Fruit fly (Drosophila melanogaster) whole organism, embryonic: ENCODE measurements around the gene Tre1.

Source experiments
- Atf3 ChIP-seq: fragments of 200-800 bp; sonication (Bioruptor generic); optimal IDR thresholded peaks from 3 replicates; lab custom pipeline; 2016; ENCODE audit warnings: missing biosample characterization, missing genetic modification characterization
- BEAF-32 ChIP-seq: fragments of 200-800 bp; sonication (Bioruptor generic); optimal IDR thresholded peaks from 3 replicates; lab custom pipeline; 2017; ENCODE audit warnings: missing biosample characterization, missing genetic modification characterization, mild to moderate bottlenecking, moderate library complexity, missing genetic modification reagents
- BtbVII ChIP-seq: fragments of 200-800 bp; sonication (Bioruptor generic); optimal IDR thresholded peaks from 3 replicates; lab custom pipeline; 2017; ENCODE audit warnings: missing biosample characterization, mild to moderate bottlenecking, missing genetic modification characterization
- CG10209 ChIP-seq: fragments of 200-800 bp; sonication (Bioruptor generic); optimal IDR thresholded peaks from 3 replicates; lab custom pipeline; 2017; ENCODE audit warnings: missing biosample characterization, mild to moderate bottlenecking, missing genetic modification characterization, missing genetic modification reagents
- CG10959 ChIP-seq: fragments of 200-800 bp; sonication (Bioruptor generic); IDR thresholded peaks from 2 replicates; pipeline ENCODE4 v1.3.6; 2022; ENCODE audit warnings: missing biosample characterization, missing genetic modification characterization
- CG10979 ChIP-seq: fragments of 200-800 bp; sonication (Bioruptor generic); optimal IDR thresholded peaks from 2 replicates; lab custom pipeline; 2018; ENCODE audit warnings: missing biosample characterization, mild to moderate bottlenecking, missing genetic modification characterization, moderate library complexity
- CG11695 ChIP-seq: fragments of 200-800 bp; sonication (Bioruptor generic); IDR thresholded peaks from 3 replicates; pipeline ENCODE4 v1.3.6; 2022; ENCODE audit warnings: missing biosample characterization, missing genetic modification characterization
- CG11696 ChIP-seq: fragments of 200-800 bp; sonication (Bioruptor generic); IDR thresholded peaks from 2 replicates; pipeline ENCODE4 v1.3.6; 2022; ENCODE audit warnings: missing biosample characterization, missing genetic modification characterization
- CG12236 ChIP-seq: fragments of 200-800 bp; sonication (Bioruptor generic); optimal IDR thresholded peaks from 2 replicates; lab custom pipeline; 2016; ENCODE audit warnings: missing biosample characterization, missing genetic modification characterization
- CG12391 ChIP-seq: fragments of 200-800 bp; sonication (Bioruptor generic); optimal IDR thresholded peaks from 3 replicates; lab custom pipeline; 2018; ENCODE audit warnings: missing biosample characterization, mild to moderate bottlenecking, missing genetic modification characterization, moderate library complexity
- CG15514 ChIP-seq: fragments of 200-800 bp; sonication (Bioruptor generic); optimal IDR thresholded peaks from 3 replicates; lab custom pipeline; 2017; ENCODE audit warnings: missing biosample characterization, missing genetic modification characterization, mild to moderate bottlenecking, moderate library complexity, missing genetic modification reagents
- CG15601 ChIP-seq: fragments of 200-800 bp; sonication (Bioruptor generic); optimal IDR thresholded peaks from 3 replicates; lab custom pipeline; 2019; ENCODE audit warnings: missing biosample characterization, mild to moderate bottlenecking, missing genetic modification characterization, moderate library complexity
- CG17385 ChIP-seq: fragments of 200-800 bp; sonication (Bioruptor generic); optimal IDR thresholded peaks from 3 replicates; lab custom pipeline; 2018; ENCODE audit warnings: missing biosample characterization, mild to moderate bottlenecking, missing genetic modification characterization
- CG18011 ChIP-seq: fragments of 200-800 bp; sonication (Bioruptor generic); optimal IDR thresholded peaks from 2 replicates; lab custom pipeline; 2017; ENCODE audit warnings: missing biosample characterization, missing genetic modification characterization, mild to moderate bottlenecking, moderate library complexity, missing genotype
- CG18764 ChIP-seq: fragments of 200-800 bp; sonication (Bioruptor generic); optimal IDR thresholded peaks from 3 replicates; lab custom pipeline; 2016; ENCODE audit warnings: missing biosample characterization, missing genetic modification characterization
- CG4404 ChIP-seq: fragments of 200-800 bp; sonication (Bioruptor generic); IDR thresholded peaks from 2 replicates; pipeline ENCODE4 v1.3.6; 2022; ENCODE audit warnings: missing biosample characterization, missing genetic modification characterization
- CG4424 ChIP-seq: fragments of 200-800 bp; sonication (Bioruptor generic); optimal IDR thresholded peaks from 3 replicates; lab custom pipeline; 2016; ENCODE audit warnings: missing biosample characterization, missing genetic modification characterization
- CG7357 ChIP-seq: fragments of 200-800 bp; sonication (Bioruptor generic); IDR thresholded peaks from 3 replicates; pipeline ENCODE4 v1.3.6; 2022; ENCODE audit warnings: missing biosample characterization, missing genetic modification characterization
- CG7928 ChIP-seq: fragments of 200-800 bp; sonication (Bioruptor generic); optimal IDR thresholded peaks from 2 replicates; lab custom pipeline; 2017; ENCODE audit warnings: missing biosample characterization, mild to moderate bottlenecking, missing genetic modification characterization
- CkIIα-i1 ChIP-seq: fragments of 200-800 bp; sonication (Bioruptor generic); IDR thresholded peaks from 2 replicates; pipeline ENCODE4 v1.3.6; 2022; ENCODE audit warnings: missing biosample characterization, missing genetic modification characterization
- Dip2 ChIP-seq: fragments of 200-800 bp; sonication (Bioruptor generic); IDR thresholded peaks from 2 replicates; pipeline ENCODE4 v1.3.6; 2022; ENCODE audit warnings: missing biosample characterization, missing genetic modification characterization
- Doc3 ChIP-seq: fragments of 200-800 bp; sonication (Bioruptor generic); IDR thresholded peaks from 3 replicates; pipeline ENCODE4 v1.3.6; 2022; ENCODE audit warnings: missing biosample characterization, missing genetic modification characterization; ENCODE audit not compliant: partially characterized antibody
- GATAe ChIP-seq: fragments of 200-800 bp; sonication (Bioruptor generic); conservative IDR thresholded peaks from 2 replicates; pipeline ENCODE4 v1.3.6; 2022; ENCODE audit warnings: missing biosample characterization, missing genetic modification characterization
- HLH54F ChIP-seq: fragments of 200-800 bp; sonication (Bioruptor generic); optimal IDR thresholded peaks from 3 replicates; lab custom pipeline; 2016; ENCODE audit warnings: missing biosample characterization, missing genetic modification characterization
- Hr39 ChIP-seq: fragments of >200 bp; optimal IDR thresholded peaks from 2 replicates; lab custom pipeline; 2017
- Nf-YB ChIP-seq: fragments of 200-800 bp; sonication (Bioruptor generic); optimal IDR thresholded peaks from 3 replicates; lab custom pipeline; 2019; ENCODE audit warnings: missing biosample characterization, mild to moderate bottlenecking, missing genetic modification characterization, moderate library complexity
- Nf-YC ChIP-seq: fragments of 200-800 bp; optimal IDR thresholded peaks from 3 replicates; lab custom pipeline; 2019; ENCODE audit warnings: missing biosample characterization, mild to moderate bottlenecking, missing genetic modification characterization, moderate library complexity
- Pdp1 ChIP-seq, 2 experiments: fragments of 200-800 bp; sonication (Bioruptor generic); optimal IDR thresholded peaks; 3 replicates each; lab custom pipeline; 2016; ENCODE audit warnings: missing biosample characterization in 2 of 2, missing genetic modification characterization in 2 of 2, mild to moderate bottlenecking in 1 of 2, moderate library complexity in 1 of 2
- Sox100B ChIP-seq: fragments of 200-800 bp; sonication (Bioruptor generic); optimal IDR thresholded peaks from 3 replicates; lab custom pipeline; 2018; ENCODE audit warnings: missing biosample characterization, mild to moderate bottlenecking, missing genetic modification characterization
- YL-1 ChIP-seq: fragments of 200-800 bp; sonication (Bioruptor generic); optimal IDR thresholded peaks from 3 replicates; lab custom pipeline; 2017; ENCODE audit warnings: missing biosample characterization, mild to moderate bottlenecking, missing genetic modification characterization
- aop ChIP-seq: fragments of 200-800 bp; sonication (Bioruptor generic); IDR thresholded peaks from 2 replicates; pipeline ENCODE4 v1.3.6; 2022; ENCODE audit warnings: missing biosample characterization, missing genetic modification characterization
- ap ChIP-seq: fragments of 200-800 bp; sonication (Bioruptor generic); IDR thresholded peaks from 2 replicates; pipeline ENCODE4 v1.3.6; 2022; ENCODE audit warnings: missing biosample characterization, missing genetic modification characterization
- cg ChIP-seq: fragments of 200-800 bp; sonication (Bioruptor generic); optimal IDR thresholded peaks from 3 replicates; lab custom pipeline; 2019; ENCODE audit warnings: missing biosample characterization, mild to moderate bottlenecking, missing genetic modification characterization, moderate library complexity
- dmrt11E ChIP-seq: fragments of 200-800 bp; sonication (Bioruptor generic); optimal IDR thresholded peaks from 3 replicates; lab custom pipeline; 2018; ENCODE audit warnings: missing biosample characterization, mild to moderate bottlenecking, missing genetic modification characterization, moderate library complexity
- dpn ChIP-seq, 2 experiments: fragments of 200-800 bp; sonication (Bioruptor generic); optimal IDR thresholded peaks; 3 replicates each; lab custom pipeline; 2016; ENCODE audit warnings: missing biosample characterization in 2 of 2, missing genetic modification characterization in 2 of 2
- dysf ChIP-seq: fragments of 200-800 bp; sonication (Bioruptor generic); IDR thresholded peaks from 3 replicates; pipeline ENCODE4 v1.3.6; 2022; ENCODE audit warnings: missing biosample characterization, missing genetic modification characterization
- gem ChIP-seq: fragments of 200-800 bp; sonication (Bioruptor generic); optimal IDR thresholded peaks from 2 replicates; lab custom pipeline; 2019; ENCODE audit warnings: missing biosample characterization, mild to moderate bottlenecking, missing genetic modification characterization, moderate library complexity
- grau ChIP-seq: fragments of 200-800 bp; optimal IDR thresholded peaks from 3 replicates; lab custom pipeline; 2019; ENCODE audit warnings: missing biosample characterization, mild to moderate bottlenecking, missing genetic modification characterization, moderate library complexity
- hb ChIP-seq: fragments of 200-800 bp; sonication (Bioruptor generic); IDR thresholded peaks from 3 replicates; pipeline ENCODE4 v1.3.6; 2022; ENCODE audit warnings: missing biosample characterization, missing genetic modification characterization; ENCODE audit not compliant: partially characterized antibody
- kay ChIP-seq: fragments of 200-800 bp; sonication (Bioruptor generic); optimal IDR thresholded peaks from 2 replicates; lab custom pipeline; 2016; ENCODE audit warnings: missing biosample characterization, missing genetic modification characterization
- pho ChIP-seq: fragments of 200-800 bp; sonication (Bioruptor generic); optimal IDR thresholded peaks from 2 replicates; lab custom pipeline; 2016; ENCODE audit warnings: missing biosample characterization, missing genetic modification characterization
- pzg ChIP-seq: fragments of 200-800 bp; sonication (Bioruptor generic); optimal IDR thresholded peaks from 3 replicates; lab custom pipeline; 2018; ENCODE audit warnings: missing biosample characterization, mild to moderate bottlenecking, missing genetic modification characterization, moderate library complexity
- schlank ChIP-seq: fragments of 200-800 bp; sonication (Bioruptor generic); optimal IDR thresholded peaks from 2 replicates; lab custom pipeline; 2018; ENCODE audit warnings: missing biosample characterization, mild to moderate bottlenecking, missing genetic modification characterization
- slp2 ChIP-seq: fragments of 200-800 bp; sonication (Bioruptor generic); optimal IDR thresholded peaks from 2 replicates; lab custom pipeline; 2016; ENCODE audit warnings: missing biosample characterization, missing genetic modification characterization
- stwl ChIP-seq: fragments of 200-800 bp; sonication (Bioruptor generic); optimal IDR thresholded peaks from 3 replicates; lab custom pipeline; 2018; ENCODE audit warnings: missing biosample characterization, mild to moderate bottlenecking, missing genetic modification characterization, moderate library complexity
- ttk ChIP-seq: fragments of 200-800 bp; sonication (Bioruptor generic); IDR thresholded peaks from 2 replicates; pipeline ENCODE4 v2.1.2; 2022; ENCODE audit warnings: missing biosample characterization, missing genetic modification characterization
- tup ChIP-seq: fragments of 200-800 bp; sonication (Bioruptor generic); optimal IDR thresholded peaks from 2 replicates; lab custom pipeline; 2016; ENCODE audit warnings: missing biosample characterization, mild to moderate bottlenecking, missing genetic modification characterization, moderate library complexity
- twi ChIP-seq: fragments of 200-800 bp; optimal IDR thresholded peaks from 2 replicates; lab custom pipeline; 2019; ENCODE audit warnings: missing biosample characterization, mild to moderate bottlenecking, missing genetic modification characterization, moderate library complexity
- wor ChIP-seq: fragments of 200-800 bp; sonication (Bioruptor generic); IDR thresholded peaks from 2 replicates; pipeline ENCODE4 v1.3.6; 2022; ENCODE audit warnings: missing biosample characterization, missing genetic modification characterization
- zfh1 ChIP-seq: fragments of 200-800 bp; sonication (Bioruptor generic); IDR thresholded peaks from 3 replicates; pipeline ENCODE4 v1.3.6; 2022; ENCODE audit warnings: missing biosample characterization, missing genetic modification characterization

The Tre1 gene

DNA sequence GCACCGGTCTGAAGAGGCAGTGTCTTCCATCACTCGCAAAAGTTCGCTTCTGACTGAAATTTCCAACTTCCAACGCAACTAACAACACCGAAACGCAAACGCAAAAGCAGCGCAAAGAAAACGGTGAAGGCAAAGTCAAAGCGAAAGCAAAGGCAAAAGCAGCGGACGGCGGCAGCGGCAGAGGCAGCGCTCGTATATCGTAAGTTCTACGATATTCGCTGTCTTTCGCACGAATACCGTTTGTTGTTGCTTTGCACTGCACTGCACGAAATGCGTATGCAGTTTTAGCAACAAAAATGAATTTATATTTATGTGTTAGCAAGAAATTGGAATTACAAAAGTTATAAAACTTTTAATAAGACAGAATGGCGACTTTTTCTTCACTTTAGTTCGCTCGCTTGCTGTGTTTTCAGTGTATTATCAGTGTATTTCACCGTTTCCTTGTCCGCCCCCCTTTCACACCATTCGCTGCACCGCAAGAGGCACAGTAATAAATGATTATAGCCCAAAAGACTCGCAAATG lies 31.3 kb downstream of the Tre1 start, which contains the start of gene OtopLa (continued):
- peak; percentile 56 for TF ChIP-seq Nf-YB
- TF ChIP-seq BEAF-32 (GFP tag; lab: Kevin White, UChicago), result no peak
- peak; percentile 76 for TF ChIP-seq CG15601
- TF ChIP-seq cg (GFP tag; lab: Kevin White, UChicago), result no peak
- peak; percentile 7 for TF ChIP-seq YL-1 (GFP tag; lab: Kevin White, UChicago)
- TF ChIP-seq Sox100B (GFP tag; lab: Kevin White, UChicago), result peak; percentile 75
- TF ChIP-seq zfh1 (GFP tag; lab: Robert Waterston, UW), result peak; percentile 93
- peak; percentile 88 for TF ChIP-seq CG10979
- peak; percentile 52 for TF ChIP-seq HLH54F
- peak; percentile 9 for TF ChIP-seq stwl (tag; lab: Kevin White, UChicago)
- peak; percentile 74 for TF ChIP-seq kay
- peak; percentile 20 for TF ChIP-seq CG18011
- peak; percentile 79 for TF ChIP-seq aop (GFP tag; lab: Robert Waterston, UW)
- peak; percentile 22; the same call in 1 of the 2 replicates for TF ChIP-seq CkIIα-i1 (GFP tag; lab: Robert Waterston, UW)
- peak; percentile 84 for TF ChIP-seq CG4424 (GFP tag; lab: Kevin White, UChicago)
- peak; percentile 89 for TF ChIP-seq ttk (GFP tag; lab: Robert Waterston, UW)
- TF ChIP-seq Dip2 (GFP tag; lab: Robert Waterston, UW), result no peak
- TF ChIP-seq CG11696, result peak; percentile 50
- TF ChIP-seq CG10959 (GFP tag; lab: Robert Waterston, UW), result peak; percentile 80
- TF ChIP-seq Nf-YC (tag; lab: Kevin White, UChicago), result no peak
- TF ChIP-seq GATAe (GFP tag; lab: Robert Waterston, UW), result peak; percentile 41; the same call in 1 of the 2 replicates
- peak; percentile 72 for TF ChIP-seq slp2 (GFP tag; lab: Kevin White, UChicago)
- TF ChIP-seq grau (tag; lab: Kevin White, UChicago), result peak; percentile 77
- TF ChIP-seq Hr39 (lab: Kevin White, UChicago), result no peak
- peak; percentile 26 for TF ChIP-seq schlank (tag; lab: Kevin White, UChicago)
- peak; percentile 54 for TF ChIP-seq pho
- peak; percentile 78 for TF ChIP-seq wor (GFP tag; lab: Robert Waterston, UW)
- TF ChIP-seq tup (GFP tag; lab: Kevin White, UChicago), result peak; percentile 64
- peak; percentile 84 for TF ChIP-seq CG12391 (tag; lab: Kevin White, UChicago)
- no peak for TF ChIP-seq hb (GFP tag; lab: Robert Waterston, UW)
- peak; percentile 63 for TF ChIP-seq Atf3
- TF ChIP-seq CG17385 (GFP tag; lab: Kevin White, UChicago), result peak; percentile 79
- TF ChIP-seq Doc3 (GFP tag; lab: Robert Waterston, UW), result no peak
- peak; percentile 64 for TF ChIP-seq ap (GFP tag; lab: Robert Waterston, UW)
- peak; percentile 26 for TF ChIP-seq CG7928 (GFP tag; lab: Kevin White, UChicago)
- peak; percentile 67 for TF ChIP-seq CG4404 (GFP tag; lab: Robert Waterston, UW)
- no peak for TF ChIP-seq twi (tag; lab: Kevin White, UChicago)
- TF ChIP-seq BtbVII (GFP tag; lab: Kevin White, UChicago), result peak; percentile 72
- peak; percentile 65 for TF ChIP-seq CG15514 (GFP tag; lab: Kevin White, UChicago)
- TF ChIP-seq pzg (GFP tag; lab: Kevin White, UChicago), result no peak
- peak; percentile 82 to 88 for TF ChIP-seq dpn (GFP tag; optimal IDR thresholded peaks at IDR 0.05; lab: Kevin White, UChicago)
- peak; percentile 83 for TF ChIP-seq CG10209 (GFP tag; lab: Kevin White, UChicago)
- TF ChIP-seq Pdp1 (GFP tag; optimal IDR thresholded peaks at IDR 0.05; lab: Kevin White, UChicago), result peak; percentile 86 to 87
- TF ChIP-seq CG18764 (GFP tag; lab: Kevin White, UChicago), result peak; percentile 68
- TF ChIP-seq gem (tag; lab: Kevin White, UChicago), result peak; percentile 89
- peak; percentile 58; the same call in 1 of the 3 replicates for TF ChIP-seq CG7357 (GFP tag; lab: Robert Waterston, UW)
- TF ChIP-seq dysf (GFP tag; lab: Robert Waterston, UW), result peak; percentile 87
- peak; percentile 80 for TF ChIP-seq dmrt11E (tag; lab: Kevin White, UChicago)
- peak; percentile 79 for TF ChIP-seq CG11695 (GFP tag; lab: Robert Waterston, UW)
- peak; percentile 62 for TF ChIP-seq CG12236 (GFP tag; lab: Kevin White, UChicago)
